Worm (Caenorhabditis elegans): Measurements from ENCODE around the gene R05A10.3.

DNA sequence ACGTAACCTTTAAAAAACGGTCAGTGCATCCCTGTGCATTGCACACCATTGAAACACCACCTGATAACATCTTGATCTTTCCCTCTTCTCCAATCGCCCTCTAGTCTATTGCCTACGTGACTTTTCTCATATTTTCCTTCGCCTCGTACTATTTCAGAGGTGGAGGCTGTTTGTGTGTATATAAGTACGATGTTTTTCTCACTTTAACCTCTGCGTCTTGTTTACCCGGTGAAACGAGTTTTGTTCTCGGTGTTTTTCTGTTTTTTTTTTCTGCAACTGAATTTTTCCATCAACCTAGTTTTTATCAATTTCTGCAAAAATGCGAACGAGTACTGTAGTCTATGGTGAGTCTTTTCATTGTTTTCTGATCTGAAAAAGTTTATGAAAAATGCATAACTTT, 43.4 kb upstream of the R05A10.3 start, which contains the start of gene sqrd-1:
- no peak for TF ChIP-seq hmg-4 (GFP tag; optimal IDR thresholded peaks at IDR 0.05)
- no peak for TF ChIP-seq tbx-37 (GFP tag; conservative IDR thresholded peaks at IDR 0.05)
- TF ChIP-seq tra-4 (tag; optimal IDR thresholded peaks at IDR 0.05): no peak
- TF ChIP-seq aly-1 (tag; optimal IDR thresholded peaks at IDR 0.05): no peak
- TF ChIP-seq ama-1 (optimal IDR thresholded peaks at IDR 0.05): no peak

Measured in whole organism, early embryonic.